Fruit fly (Drosophila melanogaster) whole organism, embryonic: ENCODE data around the gene Prosalpha6.

ENCODE experiments used
- Aef1 ChIP-seq: fragments of 200-800 bp; sonication (Bioruptor generic); IDR thresholded peaks from 3 replicates; pipeline ENCODE4 v1.3.6; 2022; ENCODE audit warnings: missing biosample characterization, missing genetic modification characterization
- Bdp1 ChIP-seq: fragments of 200-800 bp; sonication (Bioruptor generic); optimal IDR thresholded peaks from 3 replicates; lab custom pipeline; 2016; ENCODE audit warnings: missing biosample characterization, missing genetic modification characterization
- CG10654 ChIP-seq: fragments of 200-800 bp; sonication (Bioruptor generic); optimal IDR thresholded peaks from 2 replicates; lab custom pipeline; 2016; ENCODE audit warnings: missing biosample characterization, missing genetic modification characterization
- CG12071 ChIP-seq: fragments of 200-800 bp; sonication (Bioruptor generic); optimal IDR thresholded peaks from 3 replicates; lab custom pipeline; 2018; ENCODE audit warnings: missing biosample characterization, mild to moderate bottlenecking, missing genetic modification characterization
- CG12659 ChIP-seq: fragments of 200-800 bp; sonication (Bioruptor generic); optimal IDR thresholded peaks from 3 replicates; lab custom pipeline; 2017; ENCODE audit warnings: mild to moderate bottlenecking, missing biosample characterization, missing genetic modification reagents, missing genetic modification characterization
- CG12769 ChIP-seq: fragments of 200-800 bp; sonication (Bioruptor generic); optimal IDR thresholded peaks from 2 replicates; lab custom pipeline; 2019; ENCODE audit warnings: missing biosample characterization, mild to moderate bottlenecking, missing genetic modification characterization, moderate library complexity
- CG12942 ChIP-seq: fragments of 200-800 bp; sonication (Bioruptor generic); optimal IDR thresholded peaks from 3 replicates; lab custom pipeline; 2016; ENCODE audit warnings: missing biosample characterization, missing genetic modification characterization
- CG13775 ChIP-seq: fragments of 200-800 bp; sonication (Bioruptor generic); optimal IDR thresholded peaks from 3 replicates; lab custom pipeline; 2017; ENCODE audit warnings: missing biosample characterization, mild to moderate bottlenecking, missing genetic modification characterization
- CG14050 ChIP-seq: fragments of 200-800 bp; sonication (Bioruptor generic); IDR thresholded peaks from 3 replicates; pipeline ENCODE4 v1.3.6; 2022; ENCODE audit warnings: missing biosample characterization, missing genetic modification characterization
- CG16813 ChIP-seq: fragments of 200-800 bp; sonication (Bioruptor generic); IDR thresholded peaks from 3 replicates; pipeline ENCODE4 v1.3.6; 2022; ENCODE audit warnings: missing biosample characterization, missing genetic modification characterization; ENCODE audit not compliant: partially characterized antibody
- CG17802 ChIP-seq: fragments of 200-800 bp; sonication (Bioruptor generic); optimal IDR thresholded peaks from 2 replicates; lab custom pipeline; 2018; ENCODE audit warnings: missing biosample characterization, mild to moderate bottlenecking, missing genetic modification characterization, moderate library complexity
- CG17912 ChIP-seq: fragments of 200-800 bp; sonication (Bioruptor generic); optimal IDR thresholded peaks from 2 replicates; lab custom pipeline; 2018; ENCODE audit warnings: missing biosample characterization, mild to moderate bottlenecking, missing genetic modification characterization
- CG18011 ChIP-seq: fragments of 200-800 bp; sonication (Bioruptor generic); optimal IDR thresholded peaks from 2 replicates; lab custom pipeline; 2017; ENCODE audit warnings: missing biosample characterization, missing genetic modification characterization, mild to moderate bottlenecking, moderate library complexity, missing genotype
- CG2116 ChIP-seq: fragments of 200-800 bp; sonication (Bioruptor generic); optimal IDR thresholded peaks from 3 replicates; lab custom pipeline; 2018; ENCODE audit warnings: missing biosample characterization, mild to moderate bottlenecking, missing genetic modification characterization
- CG2120 ChIP-seq: fragments of 200-800 bp; sonication (Bioruptor generic); optimal IDR thresholded peaks from 3 replicates; lab custom pipeline; 2016; ENCODE audit warnings: missing biosample characterization, missing genetic modification characterization
- CG2202 ChIP-seq: fragments of 200-800 bp; sonication (Bioruptor generic); optimal IDR thresholded peaks from 2 replicates; lab custom pipeline; 2018; ENCODE audit warnings: missing biosample characterization, mild to moderate bottlenecking, missing genetic modification characterization
- CG2712 ChIP-seq: fragments of 200-800 bp; optimal IDR thresholded peaks from 3 replicates; lab custom pipeline; 2019; ENCODE audit warnings: missing biosample characterization, mild to moderate bottlenecking, missing genetic modification characterization, moderate library complexity
- CG30431 ChIP-seq: fragments of 200-800 bp; sonication (Bioruptor generic); optimal IDR thresholded peaks from 2 replicates; lab custom pipeline; 2017; ENCODE audit warnings: missing biosample characterization, missing genetic modification characterization
- CG3281 ChIP-seq: fragments of 200-800 bp; sonication (Bioruptor generic); optimal IDR thresholded peaks from 3 replicates; lab custom pipeline; 2017; ENCODE audit warnings: missing biosample characterization, mild to moderate bottlenecking, missing genetic modification characterization
- CG33557 ChIP-seq: fragments of 200-800 bp; sonication (Bioruptor generic); optimal IDR thresholded peaks from 2 replicates; lab custom pipeline; 2019; ENCODE audit warnings: missing biosample characterization, mild to moderate bottlenecking, missing genetic modification characterization, moderate library complexity
- CG34224 ChIP-seq: fragments of 200-800 bp; sonication (Bioruptor generic); IDR thresholded peaks from 3 replicates; pipeline ENCODE4 v1.3.6; 2022; ENCODE audit warnings: missing biosample characterization, missing genetic modification characterization; ENCODE audit not compliant: partially characterized antibody
- CG4730 ChIP-seq: fragments of 200-800 bp; sonication (Bioruptor generic); IDR thresholded peaks from 2 replicates; pipeline ENCODE4 v1.3.6; 2022; ENCODE audit warnings: missing biosample characterization, missing genetic modification characterization
- CG4854 ChIP-seq: fragments of 200-800 bp; sonication (Bioruptor generic); optimal IDR thresholded peaks from 2 replicates; lab custom pipeline; 2016; ENCODE audit warnings: missing biosample characterization, missing genetic modification characterization, inconsistent platforms
- CG6813 ChIP-seq: fragments of 200-800 bp; sonication (Bioruptor generic); optimal IDR thresholded peaks from 2 replicates; lab custom pipeline; 2017; ENCODE audit warnings: missing biosample characterization, missing genetic modification characterization, mild to moderate bottlenecking, moderate library complexity, missing genetic modification reagents
- CG6854 ChIP-seq: fragments of 200-800 bp; sonication (Bioruptor generic); optimal IDR thresholded peaks from 3 replicates; lab custom pipeline; 2017; ENCODE audit warnings: missing biosample characterization, mild to moderate bottlenecking, missing genetic modification characterization
- CG8281 ChIP-seq: fragments of 200-800 bp; sonication (Bioruptor generic); optimal IDR thresholded peaks from 2 replicates; lab custom pipeline; 2018; ENCODE audit warnings: missing biosample characterization, mild to moderate bottlenecking, missing genetic modification characterization, moderate library complexity
- CG8944 ChIP-seq: fragments of 200-800 bp; sonication (Bioruptor generic); optimal IDR thresholded peaks from 3 replicates; lab custom pipeline; 2016; ENCODE audit warnings: missing biosample characterization, missing genetic modification characterization
- CHES-1-like ChIP-seq: fragments of 200-800 bp; sonication (Bioruptor generic); optimal IDR thresholded peaks from 2 replicates; lab custom pipeline; 2016; ENCODE audit warnings: missing biosample characterization, missing genetic modification characterization
- Chrac-16 ChIP-seq: fragments of 200-800 bp; sonication (Bioruptor generic); optimal IDR thresholded peaks from 3 replicates; lab custom pipeline; 2016; ENCODE audit warnings: missing biosample characterization, missing genetic modification characterization
- Doc3 ChIP-seq: fragments of 200-800 bp; sonication (Bioruptor generic); IDR thresholded peaks from 3 replicates; pipeline ENCODE4 v1.3.6; 2022; ENCODE audit warnings: missing biosample characterization, missing genetic modification characterization; ENCODE audit not compliant: partially characterized antibody
- Elba2 ChIP-seq: fragments of 200-800 bp; sonication (Bioruptor generic); optimal IDR thresholded peaks from 3 replicates; lab custom pipeline; 2016; ENCODE audit warnings: missing biosample characterization, missing genetic modification characterization
- GATAe ChIP-seq: fragments of 200-800 bp; sonication (Bioruptor generic); conservative IDR thresholded peaks from 2 replicates; pipeline ENCODE4 v1.3.6; 2022; ENCODE audit warnings: missing biosample characterization, missing genetic modification characterization
- Nf-YB ChIP-seq: fragments of 200-800 bp; sonication (Bioruptor generic); optimal IDR thresholded peaks from 3 replicates; lab custom pipeline; 2019; ENCODE audit warnings: missing biosample characterization, mild to moderate bottlenecking, missing genetic modification characterization, moderate library complexity
- PHDP ChIP-seq: fragments of 200-800 bp; sonication (Bioruptor generic); optimal IDR thresholded peaks from 3 replicates; lab custom pipeline; 2018; ENCODE audit warnings: missing biosample characterization, mild to moderate bottlenecking, missing genetic modification characterization, moderate library complexity
- Poxn ChIP-seq: fragments of 200-800 bp; sonication (Bioruptor generic); IDR thresholded peaks from 2 replicates; pipeline ENCODE4 v1.3.6; 2022; ENCODE audit warnings: missing biosample characterization, missing genetic modification characterization
- TFAM ChIP-seq: fragments of 200-800 bp; sonication (Bioruptor generic); optimal IDR thresholded peaks from 2 replicates; lab custom pipeline; 2017; ENCODE audit warnings: missing biosample characterization, missing genetic modification characterization, inconsistent platforms
- Trl ChIP-seq, 3 experiments: fragments of >200 bp in 2 of 3; fragments of 200-800 bp in 1 of 3; sonication (Bioruptor generic) in 1 of 3; optimal IDR thresholded peaks; 2 replicates in 1 of 3; 3 replicates in 2 of 3; lab custom pipeline; 2016 to 2017; ENCODE audit warnings: missing biosample characterization in 1 of 3, missing genetic modification characterization in 1 of 3
- bsh ChIP-seq, 2 experiments: fragments of 200-800 bp; sonication (Bioruptor generic); optimal IDR thresholded peaks; 2 replicates each; lab custom pipeline; 2017 to 2018; ENCODE audit warnings: mild to moderate bottlenecking in 2 of 2, missing biosample characterization in 2 of 2, missing genetic modification characterization in 2 of 2, moderate library complexity in 1 of 2
- cg ChIP-seq: fragments of 200-800 bp; sonication (Bioruptor generic); optimal IDR thresholded peaks from 3 replicates; lab custom pipeline; 2019; ENCODE audit warnings: missing biosample characterization, mild to moderate bottlenecking, missing genetic modification characterization, moderate library complexity
- dm ChIP-seq: fragments of 200-800 bp; sonication (Bioruptor generic); optimal IDR thresholded peaks from 3 replicates; lab custom pipeline; 2016; ENCODE audit warnings: missing biosample characterization, missing genetic modification characterization
- emc ChIP-seq: fragments of 200-800 bp; sonication (Bioruptor generic); optimal IDR thresholded peaks from 2 replicates; lab custom pipeline; 2016; ENCODE audit warnings: missing biosample characterization, missing genetic modification characterization
- gcm2 ChIP-seq: fragments of 200-800 bp; sonication (Bioruptor generic); optimal IDR thresholded peaks from 2 replicates; lab custom pipeline; 2016; ENCODE audit warnings: missing biosample characterization, missing genetic modification characterization
- hkb ChIP-seq, 2 experiments: fragments of 200-800 bp in 1 of 2; fragments of >200 bp in 1 of 2; sonication (Bioruptor generic) in 1 of 2; IDR thresholded peaks in 1 of 2; optimal IDR thresholded peaks in 1 of 2; 2 replicates each; pipeline versions ENCODE4 v1.3.6 to Lab custom; 2017 to 2022; ENCODE audit warnings: missing biosample characterization in 1 of 2, missing genetic modification characterization in 1 of 2
- knrl ChIP-seq: fragments of 200-800 bp; sonication (Bioruptor generic); IDR thresholded peaks from 3 replicates; pipeline ENCODE4 v1.3.6; 2022; ENCODE audit warnings: missing biosample characterization, missing genetic modification characterization; ENCODE audit not compliant: partially characterized antibody
- pan ChIP-seq, 4 experiments: fragments of >200 bp in 3 of 4; fragments of 200-800 bp in 1 of 4; sonication (Bioruptor generic) in 1 of 4; optimal IDR thresholded peaks in 3 of 4; IDR thresholded peaks in 1 of 4; 2 replicates each; pipeline versions ENCODE4 v1.3.6 to Lab custom; 2017 to 2022; ENCODE audit warnings: missing biosample characterization in 2 of 4, missing genetic modification characterization in 2 of 4, mixed read lengths in 1 of 4
- schlank ChIP-seq: fragments of 200-800 bp; sonication (Bioruptor generic); optimal IDR thresholded peaks from 2 replicates; lab custom pipeline; 2018; ENCODE audit warnings: missing biosample characterization, mild to moderate bottlenecking, missing genetic modification characterization
- tap ChIP-seq: fragments of 200-800 bp; optimal IDR thresholded peaks from 3 replicates; lab custom pipeline; 2019; ENCODE audit warnings: missing biosample characterization, mild to moderate bottlenecking, missing genetic modification characterization, moderate library complexity
- tna ChIP-seq: fragments of 200-800 bp; sonication (Bioruptor generic); IDR thresholded peaks from 2 replicates; pipeline ENCODE4 v1.3.6; 2022; ENCODE audit warnings: missing biosample characterization, missing genetic modification characterization; ENCODE audit not compliant: partially characterized antibody
- zfh2 ChIP-seq: fragments of 200-800 bp; sonication (Bioruptor generic); optimal IDR thresholded peaks from 2 replicates; lab custom pipeline; 2016; ENCODE audit warnings: missing biosample characterization, missing genetic modification characterization

Prosalpha6 gene

dm6 chr2L:10265129-10265528 lies 44.0 kb downstream of the Prosalpha6 start, which contains the start of gene Mob3 (continued):
- TF ChIP-seq CG14050 (GFP tag; lab: Robert Waterston, UW) (no peak), CG34224 (GFP tag; lab: Robert Waterston, UW) (0 out of 3 replicates have a peak, but pooled peaks have one; percentile 54), dm (no peak), CHES-1-like (GFP tag; lab: Kevin White, UChicago) (no peak), zfh2 (GFP tag; lab: Kevin White, UChicago) (no peak), CG10654 (GFP tag; lab: Kevin White, UChicago) (no peak), CG16813 (no peak; the same call in 2 of the 3 replicates), TFAM (GFP tag; lab: Kevin White, UChicago) (no peak), cg (GFP tag; lab: Kevin White, UChicago) (no peak), PHDP (tag; lab: Kevin White, UChicago) (no peak), CG2116 (GFP tag; lab: Kevin White, UChicago) (no peak), CG17802 (tag; lab: Kevin White, UChicago) (no peak), CG3281 (GFP tag; lab: Kevin White, UChicago) (no peak), Nf-YB (no peak), Elba2 (GFP tag; lab: Kevin White, UChicago) (peak; percentile 27), CG2120 (GFP tag; lab: Kevin White, UChicago) (no peak), Doc3 (GFP tag; lab: Robert Waterston, UW) (no peak), CG8944 (GFP tag; lab: Kevin White, UChicago) (no peak), CG33557 (GFP tag; lab: Kevin White, UChicago) (no peak), CG2712 (tag; lab: Kevin White, UChicago) (peak; percentile 22), tna (GFP tag; lab: Robert Waterston, UW) (no peak), CG2202 (tag; lab: Kevin White, UChicago) (no peak), bsh (GFP tag; optimal IDR thresholded peaks at IDR 0.05; lab: Kevin White, UChicago) (no peak), CG8281 (no peak), CG13775 (no peak), CG4854 (GFP tag; lab: Kevin White, UChicago) (no peak), Chrac-16 (no peak), tap (tag; lab: Kevin White, UChicago) (no peak), CG18011 (no peak), Poxn (GFP tag; lab: Robert Waterston, UW) (no peak), GATAe (no peak), CG12769 (tag; lab: Kevin White, UChicago) (no peak), CG17912 (GFP tag; lab: Kevin White, UChicago) (no peak), emc (GFP tag; lab: Kevin White, UChicago) (no peak), CG12071 (GFP tag; lab: Kevin White, UChicago) (no peak), CG12659 (GFP tag; lab: Kevin White, UChicago) (peak; percentile 31), knrl (GFP tag; lab: Robert Waterston, UW) (no peak), CG6854 (GFP tag; lab: Kevin White, UChicago) (no peak), CG12942 (GFP tag; lab: Kevin White, UChicago) (no peak), Bdp1 (GFP tag; lab: Kevin White, UChicago) (no peak), hkb (optimal IDR thresholded peaks at IDR 0.05; lab: Kevin White, UChicago) (no peak), hkb (GFP tag; IDR thresholded peaks at IDR 0.05; lab: Robert Waterston, UW) (no peak), pan (optimal IDR thresholded peaks at IDR 0.05; lab: Kevin White, UChicago) (no peak), pan (GFP tag; optimal IDR thresholded peaks at IDR 0.05 in 1 of 2, IDR thresholded peaks at IDR 0.05 in 1 of 2) (no peak), CG6813 (GFP tag; lab: Kevin White, UChicago) (no peak), Aef1 (GFP tag; lab: Robert Waterston, UW) (no peak), CG30431 (GFP tag; lab: Kevin White, UChicago) (no peak), CG4730 (GFP tag; lab: Robert Waterston, UW) (no peak), gcm2 (no peak), Trl (optimal IDR thresholded peaks at IDR 0.05; lab: Kevin White, UChicago) (no peak), Trl (GFP tag; optimal IDR thresholded peaks at IDR 0.05; lab: Kevin White, UChicago) (no peak), schlank (no peak)
